Fruit fly (Drosophila melanogaster) whole organism, embryonic: Measurements from ENCODE around the gene CG3348.
A peak's percentile ranks its signal among the peaks of the same experiment; 100 is the strongest.

ENCODE experiments used
- Antp ChIP-seq: fragments of 200-800 bp; sonication (Bioruptor generic); optimal IDR thresholded peaks from 3 replicates; lab custom pipeline; 2016; ENCODE audit warnings: missing biosample characterization, missing genetic modification characterization
- Atf3 ChIP-seq: fragments of 200-800 bp; sonication (Bioruptor generic); optimal IDR thresholded peaks from 3 replicates; lab custom pipeline; 2016; ENCODE audit warnings: missing biosample characterization, missing genetic modification characterization
- Bgb ChIP-seq: fragments of 200-800 bp; sonication (Bioruptor generic); IDR thresholded peaks from 2 replicates; pipeline ENCODE4 v1.3.6; 2022; ENCODE audit warnings: missing biosample characterization, missing genetic modification characterization; ENCODE audit not compliant: partially characterized antibody
- Blimp-1 ChIP-seq: fragments of 200-800 bp; sonication (Bioruptor generic); optimal IDR thresholded peaks from 3 replicates; lab custom pipeline; 2018; ENCODE audit warnings: missing biosample characterization, missing genetic modification characterization, mild to moderate bottlenecking, moderate library complexity, missing genetic modification reagents
- CG10321 ChIP-seq: fragments of 200-800 bp; sonication (Bioruptor generic); IDR thresholded peaks from 2 replicates; pipeline ENCODE4 v1.3.6; 2022; ENCODE audit warnings: missing biosample characterization, missing genetic modification characterization
- CG10366 ChIP-seq: fragments of 200-800 bp; sonication (Bioruptor generic); IDR thresholded peaks from 2 replicates; pipeline ENCODE4 v1.3.6; 2022; ENCODE audit warnings: missing biosample characterization, missing genetic modification characterization
- CG11560 ChIP-seq: fragments of 200-800 bp; sonication (Bioruptor generic); IDR thresholded peaks from 3 replicates; pipeline ENCODE4 v1.3.6; 2022; ENCODE audit warnings: missing biosample characterization, missing genetic modification characterization
- CG11723 ChIP-seq: fragments of 200-800 bp; sonication (Bioruptor generic); optimal IDR thresholded peaks from 2 replicates; lab custom pipeline; 2017; ENCODE audit warnings: missing biosample characterization, mild to moderate bottlenecking, missing genetic modification characterization
- CG14441 ChIP-seq: fragments of 200-800 bp; sonication (Bioruptor generic); IDR thresholded peaks from 2 replicates; pipeline ENCODE4 v1.3.6; 2022; ENCODE audit warnings: missing biosample characterization, missing genetic modification characterization
- CG17186 ChIP-seq: fragments of 200-800 bp; sonication (Bioruptor generic); optimal IDR thresholded peaks from 3 replicates; lab custom pipeline; 2017; ENCODE audit warnings: missing biosample characterization, missing genetic modification reagents, missing genetic modification characterization
- CG17802 ChIP-seq: fragments of 200-800 bp; sonication (Bioruptor generic); optimal IDR thresholded peaks from 2 replicates; lab custom pipeline; 2018; ENCODE audit warnings: missing biosample characterization, mild to moderate bottlenecking, missing genetic modification characterization, moderate library complexity
- CG17829 ChIP-seq: fragments of 200-800 bp; optimal IDR thresholded peaks from 2 replicates; lab custom pipeline; 2019; ENCODE audit warnings: missing biosample characterization, mild to moderate bottlenecking, missing genetic modification characterization, moderate library complexity
- CG18262 ChIP-seq: fragments of 200-800 bp; optimal IDR thresholded peaks from 3 replicates; lab custom pipeline; 2019; ENCODE audit warnings: missing biosample characterization, mild to moderate bottlenecking, missing genetic modification characterization, moderate library complexity
- CG2116 ChIP-seq: fragments of 200-800 bp; sonication (Bioruptor generic); optimal IDR thresholded peaks from 3 replicates; lab custom pipeline; 2018; ENCODE audit warnings: missing biosample characterization, mild to moderate bottlenecking, missing genetic modification characterization
- CG2120 ChIP-seq: fragments of 200-800 bp; sonication (Bioruptor generic); optimal IDR thresholded peaks from 3 replicates; lab custom pipeline; 2016; ENCODE audit warnings: missing biosample characterization, missing genetic modification characterization
- CG2678 ChIP-seq: fragments of 200-800 bp; sonication (Bioruptor generic); optimal IDR thresholded peaks from 3 replicates; lab custom pipeline; 2019; ENCODE audit warnings: missing biosample characterization, mild to moderate bottlenecking, missing genetic modification characterization, moderate library complexity
- CG30403 ChIP-seq: fragments of 200-800 bp; sonication (Bioruptor generic); optimal IDR thresholded peaks from 3 replicates; lab custom pipeline; 2016; ENCODE audit warnings: missing biosample characterization, missing genetic modification characterization
- CG3281 ChIP-seq: fragments of 200-800 bp; sonication (Bioruptor generic); optimal IDR thresholded peaks from 3 replicates; lab custom pipeline; 2017; ENCODE audit warnings: missing biosample characterization, mild to moderate bottlenecking, missing genetic modification characterization
- CG34224 ChIP-seq: fragments of 200-800 bp; sonication (Bioruptor generic); IDR thresholded peaks from 3 replicates; pipeline ENCODE4 v1.3.6; 2022; ENCODE audit warnings: missing biosample characterization, missing genetic modification characterization; ENCODE audit not compliant: partially characterized antibody
- CG4360 ChIP-seq: fragments of 200-800 bp; sonication (Bioruptor generic); IDR thresholded peaks from 2 replicates; pipeline ENCODE4 v1.3.6; 2022; ENCODE audit warnings: missing biosample characterization, missing genetic modification characterization
- CG4617 ChIP-seq: fragments of 200-800 bp; sonication (Bioruptor generic); optimal IDR thresholded peaks from 3 replicates; lab custom pipeline; 2016; ENCODE audit warnings: missing biosample characterization, missing genetic modification characterization, borderline replicate concordance
- CG7372 ChIP-seq: fragments of 200-800 bp; sonication (Bioruptor generic); IDR thresholded peaks from 2 replicates; pipeline ENCODE4 v1.3.6; 2022; ENCODE audit warnings: missing biosample characterization, missing genetic modification characterization
- CG7839 ChIP-seq: fragments of 200-800 bp; sonication (Bioruptor generic); optimal IDR thresholded peaks from 3 replicates; lab custom pipeline; 2018; ENCODE audit warnings: missing biosample characterization, mild to moderate bottlenecking, missing genetic modification characterization, moderate library complexity
- CoRest ChIP-seq: fragments of 200-800 bp; sonication (Bioruptor generic); optimal IDR thresholded peaks from 3 replicates; lab custom pipeline; 2018; ENCODE audit warnings: missing biosample characterization, mild to moderate bottlenecking, missing genetic modification characterization, moderate library complexity
- Dp ChIP-seq: fragments of 200-800 bp; sonication (Bioruptor generic); optimal IDR thresholded peaks from 2 replicates; lab custom pipeline; 2018; ENCODE audit warnings: missing biosample characterization, mild to moderate bottlenecking, missing genetic modification characterization, moderate library complexity
- Drgx ChIP-seq: fragments of 200-800 bp; sonication (Bioruptor generic); IDR thresholded peaks from 2 replicates; pipeline ENCODE4 v1.3.6; 2022; ENCODE audit warnings: missing biosample characterization, missing genetic modification characterization
- Med ChIP-seq: fragments of 200-800 bp; sonication (Bioruptor generic); peaks from one replicate; lab custom pipeline; 2016; ENCODE audit warnings: missing biosample characterization, missing genetic modification characterization, mild to moderate bottlenecking, inconsistent platforms, moderate library complexity
- Myb ChIP-seq: fragments of 200-800 bp; sonication (Bioruptor generic); optimal IDR thresholded peaks from 2 replicates; lab custom pipeline; 2016; ENCODE audit warnings: missing biosample characterization, missing genetic modification characterization
- Ravus ChIP-seq: fragments of 200-800 bp; sonication (Bioruptor generic); IDR thresholded peaks from 2 replicates; pipeline ENCODE4 v1.3.6; 2022; ENCODE audit warnings: missing biosample characterization, missing genetic modification characterization
- Rfx ChIP-seq: fragments of 200-800 bp; sonication (Bioruptor generic); IDR thresholded peaks from 2 replicates; pipeline ENCODE4 v1.3.6; 2022; ENCODE audit warnings: missing biosample characterization, missing genetic modification characterization
- Sox100B ChIP-seq: fragments of 200-800 bp; sonication (Bioruptor generic); optimal IDR thresholded peaks from 3 replicates; lab custom pipeline; 2018; ENCODE audit warnings: missing biosample characterization, mild to moderate bottlenecking, missing genetic modification characterization
- Xbp1 ChIP-seq: fragments of 200-800 bp; sonication (Bioruptor generic); optimal IDR thresholded peaks from 3 replicates; lab custom pipeline; 2016; ENCODE audit warnings: missing biosample characterization, mild to moderate bottlenecking, missing genetic modification characterization
- bsh ChIP-seq, 2 experiments: fragments of 200-800 bp; sonication (Bioruptor generic); optimal IDR thresholded peaks; 2 replicates each; lab custom pipeline; 2017 to 2018; ENCODE audit warnings: mild to moderate bottlenecking in 2 of 2, missing biosample characterization in 2 of 2, missing genetic modification characterization in 2 of 2, moderate library complexity in 1 of 2
- btn ChIP-seq: fragments of 200-800 bp; sonication (Bioruptor generic); optimal IDR thresholded peaks from 2 replicates; lab custom pipeline; 2016; ENCODE audit warnings: missing biosample characterization, missing genetic modification characterization
- cato ChIP-seq: fragments of 200-800 bp; sonication (Bioruptor generic); optimal IDR thresholded peaks from 2 replicates; lab custom pipeline; 2016; ENCODE audit warnings: missing biosample characterization, missing genetic modification characterization, borderline replicate concordance
- cg ChIP-seq: fragments of 200-800 bp; sonication (Bioruptor generic); optimal IDR thresholded peaks from 3 replicates; lab custom pipeline; 2019; ENCODE audit warnings: missing biosample characterization, mild to moderate bottlenecking, missing genetic modification characterization, moderate library complexity
- disco-r ChIP-seq: fragments of 200-800 bp; sonication (Bioruptor generic); optimal IDR thresholded peaks from 2 replicates; lab custom pipeline; 2016; ENCODE audit warnings: missing biosample characterization, missing genetic modification characterization
- kah ChIP-seq: fragments of 200-800 bp; sonication (Bioruptor generic); optimal IDR thresholded peaks from 2 replicates; lab custom pipeline; 2018; ENCODE audit warnings: missing biosample characterization, mild to moderate bottlenecking, missing genetic modification characterization
- maf-S ChIP-seq: fragments of 200-800 bp; sonication (Bioruptor generic); optimal IDR thresholded peaks from 2 replicates; lab custom pipeline; 2016; ENCODE audit warnings: missing biosample characterization, missing genetic modification characterization
- nerfin-1 ChIP-seq: fragments of 200-800 bp; sonication (Bioruptor generic); optimal IDR thresholded peaks from 3 replicates; lab custom pipeline; 2019; ENCODE audit warnings: missing biosample characterization, mild to moderate bottlenecking, missing genetic modification characterization, moderate library complexity
- otp ChIP-seq: fragments of 200-800 bp; sonication (Bioruptor generic); IDR thresholded peaks from 3 replicates; pipeline ENCODE4, ENCODE4 v1.3.6; 2022; ENCODE audit warnings: missing biosample characterization, missing genetic modification characterization
- pho ChIP-seq: fragments of 200-800 bp; sonication (Bioruptor generic); optimal IDR thresholded peaks from 2 replicates; lab custom pipeline; 2016; ENCODE audit warnings: missing biosample characterization, missing genetic modification characterization
- phol ChIP-seq: fragments of 200-800 bp; sonication (Bioruptor generic); optimal IDR thresholded peaks from 3 replicates; lab custom pipeline; 2018; ENCODE audit warnings: missing biosample characterization, mild to moderate bottlenecking, missing genetic modification characterization, moderate library complexity
- row ChIP-seq: fragments of 200-800 bp; sonication (Bioruptor generic); IDR thresholded peaks from 3 replicates; pipeline ENCODE4 v1.3.6; 2022; ENCODE audit warnings: missing biosample characterization, missing genetic modification characterization
- sna ChIP-seq: fragments of 200-800 bp; sonication (Bioruptor generic); IDR thresholded peaks from 2 replicates; pipeline ENCODE4 v1.3.6; 2022; ENCODE audit warnings: missing biosample characterization, missing genetic modification characterization; ENCODE audit not compliant: partially characterized antibody
- sug ChIP-seq: fragments of 200-800 bp; optimal IDR thresholded peaks from 2 replicates; lab custom pipeline; 2019; ENCODE audit warnings: missing biosample characterization, mild to moderate bottlenecking, missing genetic modification characterization, moderate library complexity
- tgo ChIP-seq: fragments of 200-800 bp; sonication (Bioruptor generic); IDR thresholded peaks from 3 replicates; pipeline ENCODE4 v1.3.6; 2022; ENCODE audit warnings: missing biosample characterization, missing genetic modification characterization
- trh ChIP-seq: fragments of 200-800 bp; sonication (Bioruptor generic); optimal IDR thresholded peaks from 2 replicates; lab custom pipeline; 2016; ENCODE audit warnings: missing biosample characterization, missing genetic modification characterization

Gene CG3348

DNA sequence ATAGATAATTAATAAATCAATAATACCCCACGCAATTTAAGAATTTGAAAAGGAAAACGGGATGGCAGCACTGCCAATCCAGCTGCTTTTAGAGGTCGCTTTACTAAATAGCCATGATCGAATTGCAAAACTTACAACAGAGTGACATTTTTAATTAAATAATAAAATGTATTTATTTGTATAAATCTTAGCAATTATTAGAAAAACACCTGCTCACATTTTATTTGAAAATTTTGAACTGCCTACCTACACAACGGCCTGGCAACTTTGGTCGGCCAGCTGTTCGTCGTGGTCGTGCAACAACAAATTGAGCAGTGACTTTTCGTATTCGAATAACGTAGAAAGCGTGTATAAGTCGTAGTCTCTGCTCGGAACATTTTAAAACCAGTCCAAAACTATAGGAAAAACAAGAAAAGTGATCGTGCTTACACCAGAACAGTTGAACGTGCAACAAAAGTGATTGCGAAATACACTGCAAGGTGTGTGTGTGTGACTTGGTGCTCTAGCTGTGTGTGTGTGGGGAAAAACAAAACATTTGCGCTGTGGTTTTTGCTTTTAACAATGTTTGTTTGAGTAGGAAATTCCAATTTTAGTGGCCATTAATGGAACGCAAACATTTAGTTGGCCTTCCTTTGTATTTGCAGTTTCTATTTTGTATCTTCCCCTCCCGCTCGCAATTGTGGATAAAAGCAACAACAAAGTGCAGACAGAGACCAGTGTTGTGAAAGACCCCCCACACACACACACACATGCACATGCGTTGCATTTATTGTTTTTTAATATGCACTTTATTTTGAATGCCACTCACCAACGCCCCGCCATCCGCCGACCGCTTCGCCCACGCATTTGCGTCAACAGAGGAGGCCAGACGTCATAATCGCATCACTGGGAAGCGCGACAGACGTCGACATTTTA lies 17.2 kb downstream of the CG3348 start, which contains the start of gene CG5938 (continued):
- TF ChIP-seq row (GFP tag; lab: Robert Waterston, UW) (peak; percentile 67), Sox100B (GFP tag; lab: Kevin White, UChicago) (peak; percentile 19), Rfx (GFP tag; lab: Robert Waterston, UW) (peak; percentile 9; the same call in 1 of the 2 replicates), Blimp-1 (GFP tag; lab: Kevin White, UChicago) (peak; percentile 6), CG10321 (GFP tag; lab: Robert Waterston, UW) (no peak), Ravus (no peak), CG4360 (peak; percentile 62), sug (peak; percentile 49), Xbp1 (GFP tag; lab: Kevin White, UChicago) (peak; percentile 7), CoRest (tag; lab: Kevin White, UChicago) (peak; percentile 51), CG30403 (GFP tag; lab: Kevin White, UChicago) (peak; percentile 43), Antp (GFP tag; lab: Kevin White, UChicago) (no peak), CG11560 (tag; lab: Robert Waterston, UW) (no peak), bsh (GFP tag; optimal IDR thresholded peaks at IDR 0.05; lab: Kevin White, UChicago) (peak in 1 of 2 experiments; percentile 23), CG17802 (tag; lab: Kevin White, UChicago) (peak; percentile 0), cato (peak; percentile 27), Dp (GFP tag; lab: Kevin White, UChicago) (peak; percentile 66), trh (GFP tag; lab: Kevin White, UChicago) (no peak), maf-S (GFP tag; lab: Kevin White, UChicago) (no peak), CG14441 (GFP tag; lab: Robert Waterston, UW) (0 out of 2 replicates have a peak, but pooled peaks have one; percentile 29), CG34224 (GFP tag; lab: Robert Waterston, UW) (peak; percentile 38; the same call in 2 of the 3 replicates), tgo (peak; percentile 20; the same call in 1 of the 3 replicates), CG11723 (no peak), Myb (peak; percentile 0), CG2678 (tag; lab: Kevin White, UChicago) (peak; percentile 46), CG7372 (GFP tag; lab: Robert Waterston, UW) (no peak), nerfin-1 (peak; percentile 2), Bgb (no peak), disco-r (GFP tag; lab: Kevin White, UChicago) (no peak), CG7839 (tag; lab: Kevin White, UChicago) (peak; percentile 18), CG10366 (0 out of 2 replicates have a peak, but pooled peaks have one; percentile 10), CG17186 (GFP tag; lab: Kevin White, UChicago) (no peak), pho (GFP tag; lab: Kevin White, UChicago) (no peak), phol (tag; lab: Kevin White, UChicago) (peak; percentile 38), otp (GFP tag; lab: Robert Waterston, UW) (no peak), Drgx (GFP tag; lab: Robert Waterston, UW) (peak; percentile 59; the same call in 1 of the 2 replicates), cg (peak; percentile 90), CG4617 (GFP tag; lab: Kevin White, UChicago) (peak; percentile 90), CG2120 (peak; percentile 20), CG17829 (tag; lab: Kevin White, UChicago) (peak; percentile 56), kah (GFP tag; lab: Kevin White, UChicago) (no peak), CG2116 (GFP tag; lab: Kevin White, UChicago) (peak; percentile 39), CG3281 (GFP tag; lab: Kevin White, UChicago) (peak; percentile 30), CG18262 (tag; lab: Kevin White, UChicago) (peak; percentile 36), btn (no peak), Atf3 (GFP tag; lab: Kevin White, UChicago) (no peak), sna (GFP tag; lab: Robert Waterston, UW) (no peak), Med (GFP tag; lab: Kevin White, UChicago) (peak; percentile 78)
